Fruit fly (Drosophila melanogaster) whole organism, embryonic: Measurements from ENCODE around the gene CG16727.

Source experiments
- Blimp-1 ChIP-seq: fragments of 200-800 bp; sonication (Bioruptor generic); optimal IDR thresholded peaks from 3 replicates; lab custom pipeline; 2018; ENCODE audit warnings: missing biosample characterization, missing genetic modification characterization, mild to moderate bottlenecking, moderate library complexity, missing genetic modification reagents
- CG10209 ChIP-seq: fragments of 200-800 bp; sonication (Bioruptor generic); optimal IDR thresholded peaks from 3 replicates; lab custom pipeline; 2017; ENCODE audit warnings: missing biosample characterization, mild to moderate bottlenecking, missing genetic modification characterization, missing genetic modification reagents
- CG10543 ChIP-seq: fragments of 200-800 bp; sonication (Bioruptor generic); optimal IDR thresholded peaks from 3 replicates; lab custom pipeline; 2017; ENCODE audit warnings: missing biosample characterization, mild to moderate bottlenecking, missing genetic modification characterization, moderate library complexity
- CG11560 ChIP-seq: fragments of 200-800 bp; sonication (Bioruptor generic); IDR thresholded peaks from 3 replicates; pipeline ENCODE4 v1.3.6; 2022; ENCODE audit warnings: missing biosample characterization, missing genetic modification characterization
- CG12391 ChIP-seq: fragments of 200-800 bp; sonication (Bioruptor generic); optimal IDR thresholded peaks from 3 replicates; lab custom pipeline; 2018; ENCODE audit warnings: missing biosample characterization, mild to moderate bottlenecking, missing genetic modification characterization, moderate library complexity
- CG13287 ChIP-seq: fragments of 200-800 bp; sonication (Bioruptor generic); IDR thresholded peaks from 2 replicates; pipeline ENCODE4 v1.3.6; 2022; ENCODE audit warnings: missing biosample characterization, missing genetic modification characterization; ENCODE audit not compliant: partially characterized antibody
- CG14050 ChIP-seq: fragments of 200-800 bp; sonication (Bioruptor generic); IDR thresholded peaks from 3 replicates; pipeline ENCODE4 v1.3.6; 2022; ENCODE audit warnings: missing biosample characterization, missing genetic modification characterization
- CG15514 ChIP-seq: fragments of 200-800 bp; sonication (Bioruptor generic); optimal IDR thresholded peaks from 3 replicates; lab custom pipeline; 2017; ENCODE audit warnings: missing biosample characterization, missing genetic modification characterization, mild to moderate bottlenecking, moderate library complexity, missing genetic modification reagents
- CG1602 ChIP-seq: fragments of 200-800 bp; sonication (Bioruptor generic); optimal IDR thresholded peaks from 3 replicates; lab custom pipeline; 2016; ENCODE audit warnings: missing biosample characterization, missing genetic modification characterization
- CG1603 ChIP-seq: fragments of 200-800 bp; sonication (Bioruptor generic); optimal IDR thresholded peaks from 2 replicates; lab custom pipeline; 2019; ENCODE audit warnings: missing biosample characterization, mild to moderate bottlenecking, missing genetic modification characterization, moderate library complexity
- CG17186 ChIP-seq: fragments of 200-800 bp; sonication (Bioruptor generic); optimal IDR thresholded peaks from 3 replicates; lab custom pipeline; 2017; ENCODE audit warnings: missing biosample characterization, missing genetic modification reagents, missing genetic modification characterization
- CG17612 ChIP-seq: fragments of 200-800 bp; sonication (Bioruptor generic); IDR thresholded peaks from 2 replicates; pipeline ENCODE4 v1.3.6; 2022; ENCODE audit warnings: missing biosample characterization, missing genetic modification characterization
- CG31224 ChIP-seq: fragments of 200-800 bp; sonication (Bioruptor generic); IDR thresholded peaks from 2 replicates; pipeline ENCODE4 v1.3.6; 2022; ENCODE audit warnings: missing biosample characterization, missing genetic modification characterization
- CG33213 ChIP-seq: fragments of 200-800 bp; sonication (Bioruptor generic); optimal IDR thresholded peaks from 3 replicates; lab custom pipeline; 2016; ENCODE audit warnings: missing biosample characterization, missing genetic modification characterization
- CG3407 ChIP-seq: fragments of 200-800 bp; sonication (Bioruptor generic); optimal IDR thresholded peaks from 2 replicates; lab custom pipeline; 2018; ENCODE audit warnings: missing biosample characterization, mild to moderate bottlenecking, missing genetic modification characterization
- CG3838 ChIP-seq: fragments of 200-800 bp; sonication (Bioruptor generic); optimal IDR thresholded peaks from 3 replicates; lab custom pipeline; 2016; ENCODE audit warnings: missing biosample characterization, missing genetic modification characterization
- CG5180 ChIP-seq: fragments of 200-800 bp; sonication (Bioruptor generic); optimal IDR thresholded peaks from 3 replicates; lab custom pipeline; 2017; ENCODE audit warnings: missing biosample characterization, missing genetic modification characterization, mild to moderate bottlenecking, moderate library complexity, missing genetic modification reagents
- CG6654 ChIP-seq: fragments of 200-800 bp; sonication (Bioruptor generic); optimal IDR thresholded peaks from 2 replicates; lab custom pipeline; 2017; ENCODE audit warnings: missing biosample characterization, mild to moderate bottlenecking, missing genetic modification characterization
- CG8281 ChIP-seq: fragments of 200-800 bp; sonication (Bioruptor generic); optimal IDR thresholded peaks from 2 replicates; lab custom pipeline; 2018; ENCODE audit warnings: missing biosample characterization, mild to moderate bottlenecking, missing genetic modification characterization, moderate library complexity
- CG8478 ChIP-seq: fragments of >200 bp; optimal IDR thresholded peaks from 2 replicates; lab custom pipeline; 2018
- CG9437 ChIP-seq: fragments of 200-800 bp; sonication (Bioruptor generic); optimal IDR thresholded peaks from 2 replicates; lab custom pipeline; 2018; ENCODE audit warnings: missing biosample characterization, mild to moderate bottlenecking, missing genetic modification characterization
- CrebB ChIP-seq: fragments of 200-800 bp; sonication (Bioruptor generic); optimal IDR thresholded peaks from 3 replicates; lab custom pipeline; 2018; ENCODE audit warnings: missing biosample characterization, mild to moderate bottlenecking, missing genetic modification characterization
- Dbx ChIP-seq: fragments of 200-800 bp; sonication (Bioruptor generic); IDR thresholded peaks from 3 replicates; pipeline ENCODE4 v1.3.6; 2022; ENCODE audit warnings: missing biosample characterization, missing genetic modification characterization
- Dfd ChIP-seq, 2 experiments: fragments of >200 bp; optimal IDR thresholded peaks; 2 replicates each; lab custom pipeline; 2017; ENCODE audit warnings: missing biosample characterization in 2 of 2, missing genetic modification characterization in 2 of 2
- Drgx ChIP-seq: fragments of 200-800 bp; sonication (Bioruptor generic); IDR thresholded peaks from 2 replicates; pipeline ENCODE4 v1.3.6; 2022; ENCODE audit warnings: missing biosample characterization, missing genetic modification characterization
- Fer1 ChIP-seq: fragments of 200-800 bp; sonication (Bioruptor generic); optimal IDR thresholded peaks from 2 replicates; lab custom pipeline; 2017; ENCODE audit warnings: missing biosample characterization, mild to moderate bottlenecking, missing genetic modification characterization
- HHEX ChIP-seq: fragments of 200-800 bp; sonication (Bioruptor generic); optimal IDR thresholded peaks from 3 replicates; lab custom pipeline; 2017; ENCODE audit warnings: missing biosample characterization, mild to moderate bottlenecking, missing genetic modification characterization, missing genetic modification reagents
- Hey ChIP-seq: fragments of 200-800 bp; sonication (Bioruptor generic); optimal IDR thresholded peaks from 3 replicates; lab custom pipeline; 2018; ENCODE audit warnings: missing biosample characterization, mild to moderate bottlenecking, missing genetic modification characterization
- Mrtf ChIP-seq: fragments of 200-800 bp; sonication (Bioruptor generic); IDR thresholded peaks from 3 replicates; pipeline ENCODE4 v1.3.6; 2022; ENCODE audit warnings: missing biosample characterization, missing genetic modification characterization
- NfI ChIP-seq: fragments of 200-800 bp; sonication (Bioruptor generic); optimal IDR thresholded peaks from 3 replicates; lab custom pipeline; 2018; ENCODE audit warnings: missing biosample characterization, mild to moderate bottlenecking, missing genetic modification characterization, moderate library complexity
- PHDP ChIP-seq: fragments of 200-800 bp; sonication (Bioruptor generic); optimal IDR thresholded peaks from 3 replicates; lab custom pipeline; 2018; ENCODE audit warnings: missing biosample characterization, mild to moderate bottlenecking, missing genetic modification characterization, moderate library complexity
- Pdp1 ChIP-seq, 2 experiments: fragments of 200-800 bp; sonication (Bioruptor generic); optimal IDR thresholded peaks; 3 replicates each; lab custom pipeline; 2016; ENCODE audit warnings: missing biosample characterization in 2 of 2, missing genetic modification characterization in 2 of 2, mild to moderate bottlenecking in 1 of 2, moderate library complexity in 1 of 2
- Trl ChIP-seq, 3 experiments: fragments of >200 bp in 2 of 3; fragments of 200-800 bp in 1 of 3; sonication (Bioruptor generic) in 1 of 3; optimal IDR thresholded peaks; 2 replicates in 1 of 3; 3 replicates in 2 of 3; lab custom pipeline; 2016 to 2017; ENCODE audit warnings: missing biosample characterization in 1 of 3, missing genetic modification characterization in 1 of 3
- YL-1 ChIP-seq: fragments of 200-800 bp; sonication (Bioruptor generic); optimal IDR thresholded peaks from 3 replicates; lab custom pipeline; 2017; ENCODE audit warnings: missing biosample characterization, mild to moderate bottlenecking, missing genetic modification characterization
- ab ChIP-seq: fragments of 200-800 bp; sonication (Bioruptor generic); optimal IDR thresholded peaks from 2 replicates; lab custom pipeline; 2016; ENCODE audit warnings: missing biosample characterization, missing genetic modification characterization
- ase ChIP-seq: fragments of 200-800 bp; sonication (Bioruptor generic); IDR thresholded peaks from 3 replicates; pipeline ENCODE4 v1.3.6; 2022; ENCODE audit warnings: missing biosample characterization, missing genetic modification characterization
- ash1 ChIP-seq: fragments of 200-800 bp; sonication (Bioruptor generic); optimal IDR thresholded peaks from 2 replicates; lab custom pipeline; 2018; ENCODE audit warnings: missing biosample characterization, mild to moderate bottlenecking, missing genetic modification characterization
- bowl ChIP-seq: fragments of 200-800 bp; sonication (Bioruptor generic); IDR thresholded peaks from 2 replicates; pipeline ENCODE4 v1.3.6; 2022; ENCODE audit warnings: missing biosample characterization, missing genetic modification characterization
- cad ChIP-seq: fragments of >200 bp; optimal IDR thresholded peaks from 2 replicates; lab custom pipeline; 2017; ENCODE audit warnings: missing biosample characterization, missing genetic modification characterization
- chn ChIP-seq: fragments of 200-800 bp; sonication (Bioruptor generic); optimal IDR thresholded peaks from 2 replicates; lab custom pipeline; 2016; ENCODE audit warnings: missing biosample characterization, missing genetic modification characterization
- dati ChIP-seq: fragments of 200-800 bp; sonication (Bioruptor generic); IDR thresholded peaks from 2 replicates; pipeline ENCODE4 v1.3.6; 2022; ENCODE audit warnings: missing biosample characterization, missing genetic modification characterization
- dpn ChIP-seq, 2 experiments: fragments of 200-800 bp; sonication (Bioruptor generic); optimal IDR thresholded peaks; 3 replicates each; lab custom pipeline; 2016; ENCODE audit warnings: missing biosample characterization in 2 of 2, missing genetic modification characterization in 2 of 2
- dysf ChIP-seq: fragments of 200-800 bp; sonication (Bioruptor generic); IDR thresholded peaks from 3 replicates; pipeline ENCODE4 v1.3.6; 2022; ENCODE audit warnings: missing biosample characterization, missing genetic modification characterization
- exex ChIP-seq: fragments of 200-800 bp; sonication (Bioruptor generic); optimal IDR thresholded peaks from 4 replicates; lab custom pipeline; 2018; ENCODE audit warnings: missing biosample characterization, mild to moderate bottlenecking, missing genetic modification characterization, moderate library complexity
- hbn ChIP-seq: fragments of 200-800 bp; sonication (Bioruptor generic); IDR thresholded peaks from 2 replicates; pipeline ENCODE4 v1.3.6; 2022; ENCODE audit warnings: missing biosample characterization, missing genetic modification characterization; ENCODE audit not compliant: partially characterized antibody
- lilli ChIP-seq: fragments of 200-800 bp; sonication (Bioruptor generic); optimal IDR thresholded peaks from 3 replicates; lab custom pipeline; 2016; ENCODE audit warnings: missing biosample characterization, missing genetic modification characterization
- rib ChIP-seq: fragments of 200-800 bp; sonication (Bioruptor generic); IDR thresholded peaks from 2 replicates; pipeline ENCODE4 v1.3.6; 2022; ENCODE audit warnings: missing biosample characterization, missing genetic modification characterization
- sim ChIP-seq: fragments of 200-800 bp; sonication (Bioruptor generic); IDR thresholded peaks from 2 replicates; pipeline ENCODE4 v1.3.6; 2022; ENCODE audit warnings: missing biosample characterization, missing genetic modification characterization
- wdn ChIP-seq: fragments of 200-800 bp; sonication (Bioruptor generic); IDR thresholded peaks from 2 replicates; pipeline ENCODE4 v1.3.6; 2022; ENCODE audit warnings: missing biosample characterization, missing genetic modification characterization
- zen ChIP-seq: fragments of 200-800 bp; sonication (Bioruptor generic); optimal IDR thresholded peaks from 3 replicates; lab custom pipeline; 2018; ENCODE audit warnings: missing biosample characterization, mild to moderate bottlenecking, missing genetic modification characterization, moderate library complexity
- zen2 ChIP-seq: fragments of 200-800 bp; sonication (Bioruptor generic); IDR thresholded peaks from 3 replicates; pipeline ENCODE4 v1.3.6; 2022; ENCODE audit warnings: missing biosample characterization, missing genetic modification characterization; ENCODE audit not compliant: partially characterized antibody

Gene CG16727

DNA sequence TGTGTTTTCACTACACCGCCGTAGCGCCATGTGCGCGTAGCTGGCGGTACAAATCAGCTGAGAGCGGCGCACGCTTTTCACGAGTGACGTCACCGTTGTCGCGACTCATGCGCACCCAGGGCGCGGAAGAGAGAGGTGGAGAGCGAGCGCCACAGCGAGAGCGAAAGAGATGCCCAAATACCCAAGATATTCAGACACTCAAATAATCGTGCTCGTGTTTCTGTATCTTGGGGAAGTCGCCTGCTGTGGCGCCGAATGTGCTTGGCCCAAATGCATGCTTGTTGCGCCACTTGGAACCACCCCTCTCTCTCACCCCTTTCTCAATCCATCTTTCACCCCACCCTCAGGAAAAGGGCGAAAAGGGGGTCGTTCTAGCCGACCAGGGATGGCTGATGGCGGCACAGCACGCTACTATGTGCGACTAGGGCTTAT lies 19.5 kb downstream of the CG16727 start, which contains the start of gene CG6231 (continued):
- no peak for TF ChIP-seq CG8281 (tag; lab: Kevin White, UChicago)
- no peak for TF ChIP-seq CG3407 (GFP tag; lab: Kevin White, UChicago)
- peak; percentile 62 for TF ChIP-seq CG13287 (GFP tag; lab: Robert Waterston, UW)
- no peak for TF ChIP-seq lilli (GFP tag; lab: Kevin White, UChicago)
- no peak for TF ChIP-seq CG1603 (tag; lab: Kevin White, UChicago)
- TF ChIP-seq CG9437 (GFP tag; lab: Kevin White, UChicago) = no peak
- peak; percentile 30 for TF ChIP-seq Fer1 (GFP tag; lab: Kevin White, UChicago)
- no peak for TF ChIP-seq zen (tag; lab: Kevin White, UChicago)
- TF ChIP-seq CG5180 = no peak
- no peak for TF ChIP-seq CG10209 (GFP tag; lab: Kevin White, UChicago)
- no peak for TF ChIP-seq wdn (GFP tag; lab: Robert Waterston, UW)
- TF ChIP-seq CG17612 = no peak
- TF ChIP-seq CrebB (tag; lab: Kevin White, UChicago) = no peak
- no peak for TF ChIP-seq CG1602 (GFP tag; lab: Kevin White, UChicago)
- no peak for TF ChIP-seq HHEX (GFP tag; lab: Kevin White, UChicago)
- no peak for TF ChIP-seq CG33213
- TF ChIP-seq CG15514 (GFP tag; lab: Kevin White, UChicago) = no peak
- no peak for TF ChIP-seq CG31224 (GFP tag; lab: Robert Waterston, UW)
- TF ChIP-seq ase (GFP tag; lab: Robert Waterston, UW) = no peak
- no peak for TF ChIP-seq bowl (GFP tag; lab: Robert Waterston, UW)
- no peak for TF ChIP-seq PHDP (tag; lab: Kevin White, UChicago)
- no peak for TF ChIP-seq dysf
- TF ChIP-seq ash1 (GFP tag; lab: Kevin White, UChicago) = no peak
- no peak for TF ChIP-seq NfI
- TF ChIP-seq CG11560 (tag; lab: Robert Waterston, UW) = no peak
- TF ChIP-seq Mrtf (GFP tag; lab: Robert Waterston, UW) = no peak
- no peak for TF ChIP-seq ab
- TF ChIP-seq CG10543 (GFP tag; lab: Kevin White, UChicago) = peak; percentile 33
- TF ChIP-seq dpn (GFP tag; optimal IDR thresholded peaks at IDR 0.05; lab: Kevin White, UChicago) = no peak
- peak in 1 of 2 experiments; percentile 43 for TF ChIP-seq Pdp1 (GFP tag; optimal IDR thresholded peaks at IDR 0.05; lab: Kevin White, UChicago)
- TF ChIP-seq Dfd (GFP tag; optimal IDR thresholded peaks at IDR 0.05; lab: Kevin White, UChicago) = no peak
- TF ChIP-seq rib (GFP tag; lab: Robert Waterston, UW) = no peak
- TF ChIP-seq cad (GFP tag; lab: Kevin White, UChicago) = no peak
- 0 out of 3 replicates have a peak, but pooled peaks have one; percentile 10 for TF ChIP-seq Dbx (GFP tag; lab: Robert Waterston, UW)
- no peak for TF ChIP-seq sim (GFP tag; lab: Robert Waterston, UW)
- peak; percentile 73 for TF ChIP-seq zen2 (GFP tag; lab: Robert Waterston, UW)
- TF ChIP-seq CG6654 (GFP tag; lab: Kevin White, UChicago) = no peak
- no peak for TF ChIP-seq Blimp-1 (GFP tag; lab: Kevin White, UChicago)
- TF ChIP-seq exex (tag; lab: Kevin White, UChicago) = no peak
- TF ChIP-seq CG8478 (lab: Kevin White, UChicago) = no peak
- no peak for TF ChIP-seq CG12391 (tag; lab: Kevin White, UChicago)
- TF ChIP-seq CG14050 (GFP tag; lab: Robert Waterston, UW) = no peak
- TF ChIP-seq Drgx (GFP tag; lab: Robert Waterston, UW) = 0 out of 2 replicates have a peak, but pooled peaks have one; percentile 45
- TF ChIP-seq dati (GFP tag; lab: Robert Waterston, UW) = no peak
- peak; percentile 67 to 75 for TF ChIP-seq Trl (optimal IDR thresholded peaks at IDR 0.05; lab: Kevin White, UChicago)
- TF ChIP-seq Trl (GFP tag; optimal IDR thresholded peaks at IDR 0.05; lab: Kevin White, UChicago) = no peak
- TF ChIP-seq YL-1 (GFP tag; lab: Kevin White, UChicago) = no peak
- TF ChIP-seq CG17186 (GFP tag; lab: Kevin White, UChicago) = no peak
- peak; percentile 45; the same call in 1 of the 2 replicates for TF ChIP-seq hbn (GFP tag; lab: Robert Waterston, UW)
- no peak for TF ChIP-seq CG3838 (GFP tag; lab: Kevin White, UChicago)
- TF ChIP-seq chn (GFP tag; lab: Kevin White, UChicago) = no peak
- no peak for TF ChIP-seq Hey (tag; lab: Kevin White, UChicago)
